Worm (Caenorhabditis elegans) whole organism, L4 larva: ENCODE measurements around the gene tba-8.

Experiments
- D1046.2 ChIP-seq: fragments of 200-800 bp; sonication (Bioruptor generic); IDR thresholded peaks from 2 replicates; pipeline ENCODE4 v1.3.6; 2022; ENCODE audit warnings: missing genetic modification characterization, missing compliant biosample characterization
- ama-1 ChIP-seq: fragments of 150-350 bp; optimal IDR thresholded peaks from 2 replicates; lab custom pipeline; 2014; ENCODE audit warnings: inconsistent platforms, mixed read lengths
- ceh-82 ChIP-seq: sonication (generic microtip); optimal IDR thresholded peaks from 2 replicates; lab custom pipeline; 2017; ENCODE audit warnings: missing biosample characterization, missing genetic modification characterization
- ces-1 ChIP-seq: fragments of 150-350 bp; sonication (generic microtip); optimal IDR thresholded peaks from 4 replicates; lab custom pipeline; 2014; ENCODE audit warnings: missing biosample characterization, missing genetic modification reagents, missing genetic modification characterization
- ctbp-1 ChIP-seq: fragments of 200-800 bp; sonication (Bioruptor generic); IDR thresholded peaks from 2 replicates; pipeline ENCODE4 v1.3.6; 2022; ENCODE audit warnings: missing genetic modification reagents, missing genetic modification characterization, missing compliant biosample characterization
- egl-27 ChIP-seq: sonication (generic microtip); optimal IDR thresholded peaks from 3 replicates; lab custom pipeline; 2017; ENCODE audit warnings: missing biosample characterization, missing genetic modification reagents, missing genetic modification characterization
- jun-1 ChIP-seq: fragments of 150-350 bp; optimal IDR thresholded peaks from 2 replicates; lab custom pipeline; 2014; ENCODE audit warnings: missing biosample characterization, missing genetic modification reagents, missing genetic modification characterization
- lin-13 ChIP-seq: fragments of 150-350 bp; optimal IDR thresholded peaks from 2 replicates; lab custom pipeline; 2014; ENCODE audit warnings: missing biosample characterization, missing genetic modification reagents, missing genetic modification characterization
- nhr-25 ChIP-seq: sonication (generic microtip); optimal IDR thresholded peaks from 2 replicates; lab custom pipeline; 2017; ENCODE audit warnings: missing genetic modification characterization, mild to moderate bottlenecking, missing compliant biosample characterization, antibody characterized with exemption, moderate library complexity, borderline replicate concordance; ENCODE audit not compliant: insufficient read depth
- skn-1 ChIP-seq: fragments of 150-350 bp; optimal IDR thresholded peaks from 2 replicates; lab custom pipeline; 2014; ENCODE audit warnings: missing biosample characterization, missing genetic modification characterization
- zag-1 ChIP-seq: fragments of 150-350 bp; optimal IDR thresholded peaks from 2 replicates; lab custom pipeline; 2014; ENCODE audit warnings: missing biosample characterization, missing genetic modification characterization

- TF ChIP-seq zag-1 = no peak
- no peak for TF ChIP-seq nhr-25 (tag; lab: Kevin White, UChicago)
- TF ChIP-seq ama-1 = no peak
- TF ChIP-seq ces-1 (GFP tag; lab: Kevin White, UChicago) = no peak
- TF ChIP-seq D1046.2 = no peak
- TF ChIP-seq ctbp-1 (GFP tag; lab: Robert Waterston, UW) = no peak
- TF ChIP-seq egl-27 (tag; lab: Kevin White, UChicago) = no peak
- no peak for TF ChIP-seq lin-13 (GFP tag; lab: Kevin White, UChicago)
- no peak for TF ChIP-seq ceh-82 (tag; lab: Kevin White, UChicago)
- TF ChIP-seq jun-1 (tag; lab: Kevin White, UChicago) = peak; percentile 62
- TF ChIP-seq skn-1 (tag; lab: Kevin White, UChicago) = no peak
Measured at ce11 chrX:9446177-9446694, 11.9 kb downstream of the tba-8 start, which contains the start of gene ZK899.1.
